Fruit fly (Drosophila melanogaster): ENCODE results near the gene CG4098.

The CG4098 gene

dm6 chr3L:16572208-16572607 lies 36.9 kb downstream of the CG4098 start (continued):
- TF ChIP-seq hbn (GFP tag; IDR thresholded peaks at IDR 0.05; ENCODE audit: partially characterized antibody) (no peak), CG42726 (GFP tag; IDR thresholded peaks at IDR 0.05; ENCODE audit: partially characterized antibody) (0 out of 2 replicates have a peak, but pooled peaks have one; percentile 10), Awh (GFP tag; IDR thresholded peaks at IDR 0.05) (no peak), fd64A (GFP tag; optimal IDR thresholded peaks at IDR 0.05) (no peak), CG16813 (GFP tag; IDR thresholded peaks at IDR 0.05; ENCODE audit: partially characterized antibody) (no peak), ham (GFP tag; IDR thresholded peaks at IDR 0.05) (no peak), CG13894 (tag; optimal IDR thresholded peaks at IDR 0.05) (no peak), lov (optimal IDR thresholded peaks at IDR 0.05) (no peak), lov (GFP tag; IDR thresholded peaks at IDR 0.05) (no peak), dan (GFP tag; IDR thresholded peaks at IDR 0.05) (no peak), so (GFP tag; IDR thresholded peaks at IDR 0.05) (peak; percentile 52; the same call in 2 of the 3 replicates), btn (GFP tag; optimal IDR thresholded peaks at IDR 0.05) (no peak), chinmo (GFP tag; IDR thresholded peaks at IDR 0.05; ENCODE audit: partially characterized antibody) (peak; percentile 72; the same call in 2 of the 4 replicates), lab (GFP tag; optimal IDR thresholded peaks at IDR 0.05) (peak; percentile 55), CG10321 (GFP tag; IDR thresholded peaks at IDR 0.05) (no peak), HLH4C (GFP tag; IDR thresholded peaks at IDR 0.05; ENCODE audit: partially characterized antibody) (no peak), CG4820 (GFP tag; optimal IDR thresholded peaks at IDR 0.05) (no peak), CG17385 (GFP tag; optimal IDR thresholded peaks at IDR 0.05) (peak; percentile 35), Trl (optimal IDR thresholded peaks at IDR 0.05) (peak; percentile 60 to 81), Trl (GFP tag; optimal IDR thresholded peaks at IDR 0.05) (no peak), CG4707 (GFP tag; optimal IDR thresholded peaks at IDR 0.05) (no peak), MTF-1 (GFP tag; optimal IDR thresholded peaks at IDR 0.05; ENCODE audit: borderline replicate concordance) (no peak), Aef1 (GFP tag; IDR thresholded peaks at IDR 0.05) (no peak), fd102C (GFP tag; optimal IDR thresholded peaks at IDR 0.05) (no peak), CG32772 (GFP tag; IDR thresholded peaks at IDR 0.05) (no peak), CG8388 (GFP tag; optimal IDR thresholded peaks at IDR 0.05) (no peak), Jarid2 (GFP tag; optimal IDR thresholded peaks at IDR 0.05) (peak; percentile 93), Side (GFP tag; optimal IDR thresholded peaks at IDR 0.05) (no peak), HLHmδ (GFP tag; optimal IDR thresholded peaks at IDR 0.05) (no peak), org-1 (GFP tag; optimal IDR thresholded peaks at IDR 0.05) (no peak), klu (GFP tag; IDR thresholded peaks at IDR 0.05) (no peak), Ssrp (tag; optimal IDR thresholded peaks at IDR 0.05) (no peak), CG16863 (GFP tag; optimal IDR thresholded peaks at IDR 0.05) (no peak), pfk (GFP tag; optimal IDR thresholded peaks at IDR 0.05) (no peak), CG8281 (tag; optimal IDR thresholded peaks at IDR 0.05) (no peak), Kr (GFP tag; optimal IDR thresholded peaks at IDR 0.05) (no peak), CG2199 (GFP tag; IDR thresholded peaks at IDR 0.05) (0 out of 3 replicates have a peak, but pooled peaks have one; percentile 42), sd (tag; optimal IDR thresholded peaks at IDR 0.05) (peak; percentile 26), CG33213 (GFP tag; optimal IDR thresholded peaks at IDR 0.05) (no peak), NFAT (GFP tag; IDR thresholded peaks at IDR 0.05) (peak; percentile 54; the same call in 1 of the 2 replicates), cato (GFP tag; optimal IDR thresholded peaks at IDR 0.05; ENCODE audit: borderline replicate concordance) (no peak), Dp (GFP tag; optimal IDR thresholded peaks at IDR 0.05) (no peak), dpn (GFP tag; optimal IDR thresholded peaks at IDR 0.05) (peak in 1 of 2 experiments; percentile 0), kni (GFP tag; optimal IDR thresholded peaks at IDR 0.05) (peak; percentile 33), Nf-YC (tag; optimal IDR thresholded peaks at IDR 0.05) (peak; percentile 1), CG15269 (tag; optimal IDR thresholded peaks at IDR 0.05) (peak; percentile 19), vvl (GFP tag; IDR thresholded peaks at IDR 0.05) (peak; percentile 49), gt (GFP tag; IDR thresholded peaks at IDR 0.05) (no peak), CG31441 (GFP tag; IDR thresholded peaks at IDR 0.05) (no peak), CG12769 (tag; optimal IDR thresholded peaks at IDR 0.05) (peak; percentile 17), crp (GFP tag; optimal IDR thresholded peaks at IDR 0.05) (no peak)
